Fruit fly (Drosophila melanogaster) whole organism, adult: ENCODE results near the gene Lsm12a.

Source experiments
- CG12768 ChIP-seq: fragments of 200-800 bp; sonication (Bioruptor generic); optimal IDR thresholded peaks from 2 replicates; lab custom pipeline; 2017; ENCODE audit warnings: missing biosample characterization, missing genetic modification characterization, mild to moderate bottlenecking, moderate library complexity, missing genetic modification reagents
- CG33017 ChIP-seq: fragments of 200-800 bp; sonication (Bioruptor generic); optimal IDR thresholded peaks from 2 replicates; lab custom pipeline; 2018; ENCODE audit warnings: missing biosample characterization, mild to moderate bottlenecking, missing genetic modification characterization, moderate library complexity
- Crg-1 ChIP-seq: fragments of 200-800 bp; sonication (Bioruptor generic); optimal IDR thresholded peaks from 2 replicates; lab custom pipeline; 2016; ENCODE audit warnings: missing biosample characterization, missing genetic modification characterization
- Hr96 ChIP-seq: fragments of 200-800 bp; sonication (Bioruptor generic); optimal IDR thresholded peaks from 2 replicates; lab custom pipeline; 2016; ENCODE audit warnings: missing biosample characterization, missing genetic modification characterization
- ovo ChIP-seq: fragments of 200-800 bp; sonication (Bioruptor generic); optimal IDR thresholded peaks from 2 replicates; lab custom pipeline; 2016; ENCODE audit warnings: missing biosample characterization, missing genetic modification characterization

- TF ChIP-seq Hr96 (GFP tag; lab: Kevin White, UChicago) (no peak), CG33017 (no peak), Crg-1 (no peak), CG12768 (GFP tag; lab: Kevin White, UChicago) (no peak), ovo (GFP tag; lab: Kevin White, UChicago) (no peak)
Observed at dm6 chrX:11984987-11985386, 33.5 kb upstream of the Lsm12a start, which contains the start of gene cac.
